Worm (Caenorhabditis elegans): ENCODE results near the gene acc-3.

- TF ChIP-seq ref-1 (GFP tag; conservative IDR thresholded peaks at IDR 0.05) (no peak), ztf-23 (GFP tag; IDR thresholded peaks at IDR 0.05) (no peak), ztf-29 (GFP tag; IDR thresholded peaks at IDR 0.05) (no peak)
Measured at ce11 chrX:4759718-4760117, 32.4 kb upstream of the acc-3 start.
